Worm (Caenorhabditis elegans) whole organism, L3 larva: ENCODE measurements around the gene F44G4.3.

Source experiments
- R02D3.7 ChIP-seq: fragments of 150-350 bp; optimal IDR thresholded peaks from 2 replicates; lab custom pipeline; 2014; ENCODE audit warnings: missing biosample characterization, missing genetic modification characterization
- ZK546.5 ChIP-seq: sonication (generic microtip); optimal IDR thresholded peaks from 2 replicates; lab custom pipeline; 2017; ENCODE audit warnings: missing biosample characterization, missing genetic modification characterization
- ama-1 ChIP-seq: fragments of 150-350 bp; optimal IDR thresholded peaks from 2 replicates; lab custom pipeline; 2018
- ceh-16 ChIP-seq: sonication (generic microtip); optimal IDR thresholded peaks from 2 replicates; lab custom pipeline; 2017; ENCODE audit warnings: missing biosample characterization, missing genetic modification characterization
- ceh-82 ChIP-seq: fragments of 150-350 bp; optimal IDR thresholded peaks from 2 replicates; lab custom pipeline; 2014; ENCODE audit warnings: missing biosample characterization, missing genetic modification characterization
- ceh-9 ChIP-seq: sonication (generic microtip); optimal IDR thresholded peaks from 2 replicates; lab custom pipeline; 2018; ENCODE audit warnings: missing biosample characterization, missing genetic modification characterization
- daf-12 ChIP-seq: fragments of 150-350 bp; optimal IDR thresholded peaks from 2 replicates; lab custom pipeline; 2014; ENCODE audit warnings: missing biosample characterization, missing genetic modification reagents, missing genetic modification characterization
- egl-27 ChIP-seq: sonication (generic microtip); optimal IDR thresholded peaks from 4 replicates; lab custom pipeline; 2017; ENCODE audit warnings: missing biosample characterization, missing genetic modification reagents, missing genetic modification characterization
- elt-1 ChIP-seq: fragments of 150-350 bp; optimal IDR thresholded peaks from 2 replicates; lab custom pipeline; 2014; ENCODE audit warnings: missing biosample characterization, missing genetic modification characterization
- elt-2 ChIP-seq: sonication (generic microtip); optimal IDR thresholded peaks from 2 replicates; lab custom pipeline; 2016; ENCODE audit warnings: missing genetic modification reagents, mild to moderate bottlenecking, missing genetic modification characterization, missing compliant biosample characterization
- eor-1 ChIP-seq, 2 experiments: fragments of 150-350 bp; optimal IDR thresholded peaks; 2 replicates each; lab custom pipeline; 2014 to 2018; ENCODE audit warnings: missing biosample characterization in 2 of 2, missing genetic modification characterization in 2 of 2
- fkh-10 ChIP-seq: sonication (generic microtip); optimal IDR thresholded peaks from 2 replicates; lab custom pipeline; 2017; ENCODE audit warnings: missing biosample characterization, missing genetic modification reagents, missing genetic modification characterization
- fkh-2 ChIP-seq: fragments of 150-350 bp; optimal IDR thresholded peaks from 2 replicates; lab custom pipeline; 2014; ENCODE audit warnings: missing biosample characterization, missing genetic modification reagents, missing genetic modification characterization
- fos-1 ChIP-seq: fragments of 150-350 bp; optimal IDR thresholded peaks from 2 replicates; lab custom pipeline; 2014; ENCODE audit warnings: missing biosample characterization, missing genetic modification characterization
- lsy-12 ChIP-seq: sonication (generic microtip); optimal IDR thresholded peaks from 2 replicates; lab custom pipeline; 2016; ENCODE audit warnings: mild to moderate bottlenecking, missing genetic modification characterization, missing compliant biosample characterization
- mdl-1 ChIP-seq: fragments of 150-350 bp; optimal IDR thresholded peaks from 2 replicates; lab custom pipeline; 2014; ENCODE audit warnings: missing biosample characterization, missing genetic modification characterization
- mml-1 ChIP-seq: fragments of 150-350 bp; sonication (generic microtip); optimal IDR thresholded peaks from 3 replicates; lab custom pipeline; 2014; ENCODE audit warnings: missing biosample characterization, missing genetic modification characterization
- nfya-1 ChIP-seq: sonication (generic microtip); optimal IDR thresholded peaks from 2 replicates; lab custom pipeline; 2017; ENCODE audit warnings: missing genetic modification characterization, mild to moderate bottlenecking, missing compliant biosample characterization, antibody characterized with exemption, moderate library complexity; ENCODE audit not compliant: insufficient read depth
- nhr-11 ChIP-seq: fragments of 150-350 bp; optimal IDR thresholded peaks from 2 replicates; lab custom pipeline; 2014; ENCODE audit warnings: missing biosample characterization, missing genetic modification characterization
- nhr-12 ChIP-seq: fragments of 150-350 bp; optimal IDR thresholded peaks from 2 replicates; lab custom pipeline; 2014; ENCODE audit warnings: missing biosample characterization, missing genetic modification characterization
- nhr-23 ChIP-seq: fragments of 150-350 bp; optimal IDR thresholded peaks from 2 replicates; lab custom pipeline; 2014; ENCODE audit warnings: missing biosample characterization, missing genetic modification reagents, missing genetic modification characterization
- nhr-28 ChIP-seq: fragments of 150-350 bp; optimal IDR thresholded peaks from 2 replicates; lab custom pipeline; 2014; ENCODE audit warnings: missing biosample characterization, missing genetic modification characterization
- nhr-67 ChIP-seq: fragments of 150-350 bp; optimal IDR thresholded peaks from 2 replicates; lab custom pipeline; 2014; ENCODE audit warnings: missing biosample characterization, missing genetic modification characterization
- nhr-76 ChIP-seq: fragments of 150-350 bp; sonication (generic microtip); optimal IDR thresholded peaks from 5 replicates; lab custom pipeline; 2014; ENCODE audit warnings: missing biosample characterization, missing genetic modification characterization
- nhr-77 ChIP-seq: fragments of 150-350 bp; optimal IDR thresholded peaks from 2 replicates; lab custom pipeline; 2014; ENCODE audit warnings: missing biosample characterization, missing genetic modification characterization
- pha-4 ChIP-seq: fragments of 150-350 bp; optimal IDR thresholded peaks from 2 replicates; lab custom pipeline; 2014; ENCODE audit warnings: missing biosample characterization, missing genetic modification reagents, missing genetic modification characterization
- pqm-1 ChIP-seq: fragments of 150-350 bp; optimal IDR thresholded peaks from 2 replicates; lab custom pipeline; 2017; ENCODE audit warnings: missing biosample characterization, missing genetic modification characterization, inconsistent platforms
- skn-1 ChIP-seq: fragments of 150-350 bp; optimal IDR thresholded peaks from 2 replicates; lab custom pipeline; 2014; ENCODE audit warnings: missing biosample characterization, missing genetic modification characterization
- snpc-4 ChIP-seq: fragments of 150-350 bp; optimal IDR thresholded peaks from 2 replicates; lab custom pipeline; 2014; ENCODE audit warnings: missing biosample characterization, missing genetic modification characterization
- tbx-2 ChIP-seq: sonication (generic microtip); optimal IDR thresholded peaks from 2 replicates; lab custom pipeline; 2016; ENCODE audit warnings: mild to moderate bottlenecking, missing genetic modification characterization, missing compliant biosample characterization
- unc-39 ChIP-seq: sonication (generic microtip); optimal IDR thresholded peaks from 4 replicates; lab custom pipeline; 2017; ENCODE audit warnings: missing biosample characterization, missing genetic modification characterization
- unc-62 ChIP-seq: fragments of 150-350 bp; sonication (generic microtip); optimal IDR thresholded peaks from 4 replicates; lab custom pipeline; 2014; ENCODE audit warnings: missing biosample characterization, missing genetic modification reagents, missing genetic modification characterization
- zag-1 ChIP-seq: fragments of 150-350 bp; optimal IDR thresholded peaks from 2 replicates; lab custom pipeline; 2014; ENCODE audit warnings: missing biosample characterization, missing genetic modification characterization
- ztf-11 ChIP-seq: fragments of 150-350 bp; optimal IDR thresholded peaks from 2 replicates; lab custom pipeline; 2014; ENCODE audit warnings: missing biosample characterization, missing genetic modification characterization
- ztf-4 ChIP-seq: fragments of 150-350 bp; optimal IDR thresholded peaks from 2 replicates; lab custom pipeline; 2014; ENCODE audit warnings: missing biosample characterization, missing genetic modification characterization

Gene F44G4.3

ce11 chrII:8997479-8997878 lies at the start of gene F44G4.3, which contains the start of gene tdp-1:
Gene F44G4.3, minus strand, starts transcription at chrII:8997662.
Gene tdp-1, plus strand, starts transcription at chrII:8997825.
- TF ChIP-seq nfya-1 (tag; lab: Kevin White, UChicago) = peak; percentile 66
- TF ChIP-seq snpc-4 (tag; lab: Kevin White, UChicago) = no peak
- TF ChIP-seq pha-4 (tag; lab: Kevin White, UChicago) = peak; percentile 51

ce11 chrII:9042059-9042458 lies 44.6 kb upstream of the F44G4.3 start:
- no peak for TF ChIP-seq ama-1 (lab: Kevin White, UChicago)
- no peak for TF ChIP-seq egl-27 (tag; lab: Kevin White, UChicago)
- TF ChIP-seq elt-2 (tag; lab: Kevin White, UChicago) = peak; percentile 34
- no peak for TF ChIP-seq nfya-1 (tag; lab: Kevin White, UChicago)
- TF ChIP-seq pqm-1 (tag; lab: Kevin White, UChicago) = peak; percentile 62

ce11 chrII:9041306-9041705 lies 43.8 kb upstream of the F44G4.3 start, which contains the start of gene F37B12.3:
Gene F37B12.3, minus strand, starts transcription at chrII:9041406.
- no peak for TF ChIP-seq unc-39 (tag; lab: Kevin White, UChicago)
- no peak for TF ChIP-seq mml-1 (tag; lab: Kevin White, UChicago)
- no peak for TF ChIP-seq fkh-2 (tag; lab: Kevin White, UChicago)
- TF ChIP-seq pha-4 (tag; lab: Kevin White, UChicago) = no peak
- TF ChIP-seq nhr-11 (tag; lab: Kevin White, UChicago) = no peak
- no peak for TF ChIP-seq R02D3.7
- TF ChIP-seq nhr-67 = no peak
- no peak for TF ChIP-seq egl-27 (tag; lab: Kevin White, UChicago)
- TF ChIP-seq mdl-1 (tag; lab: Kevin White, UChicago) = no peak
- TF ChIP-seq nhr-77 = no peak
- TF ChIP-seq nhr-23 (tag; lab: Kevin White, UChicago) = no peak
- TF ChIP-seq ZK546.5 (tag; lab: Kevin White, UChicago) = no peak
- no peak for TF ChIP-seq ceh-16
- TF ChIP-seq zag-1 (tag; lab: Kevin White, UChicago) = no peak
- TF ChIP-seq nhr-28 (tag; lab: Kevin White, UChicago) = no peak
- no peak for TF ChIP-seq elt-1 (tag; lab: Kevin White, UChicago)
- TF ChIP-seq daf-12 = no peak
- TF ChIP-seq ceh-9 = no peak
- TF ChIP-seq ztf-11 (tag; lab: Kevin White, UChicago) = no peak
- TF ChIP-seq fos-1 = no peak

- peak; percentile 22 for TF ChIP-seq pha-4 (tag; lab: Kevin White, UChicago)
- TF ChIP-seq skn-1 (tag; lab: Kevin White, UChicago) = peak; percentile 96
- no peak for TF ChIP-seq lsy-12 (tag; lab: Kevin White, UChicago)
- TF ChIP-seq ZK546.5 (tag; lab: Kevin White, UChicago) = no peak
Observed at ce11 chrII:9038736-9039135, 41.3 kb upstream of the F44G4.3 start.

ce11 chrII:9038201-9038600 lies 40.7 kb upstream of the F44G4.3 start, which contains the start of gene gcs-1:
Gene gcs-1, minus strand, starts transcription at chrII:9038301.
- TF ChIP-seq nhr-76 (no peak), nhr-67 (no peak), nfya-1 (tag; lab: Kevin White, UChicago) (no peak), mml-1 (tag; lab: Kevin White, UChicago) (no peak), tbx-2 (tag; lab: Kevin White, UChicago) (no peak), eor-1 (tag; optimal IDR thresholded peaks at IDR 0.05; lab: Kevin White, UChicago) (no peak), ZK546.5 (tag; lab: Kevin White, UChicago) (no peak), elt-2 (tag; lab: Kevin White, UChicago) (no peak), ceh-16 (no peak), nhr-12 (tag; lab: Kevin White, UChicago) (no peak), fkh-10 (GFP tag; lab: Kevin White, UChicago) (no peak), ceh-82 (tag; lab: Kevin White, UChicago) (no peak), ztf-4 (no peak), unc-62 (no peak)
